Worm (Caenorhabditis elegans): ENCODE results near the gene ZK688.9.
A peak's percentile ranks its signal among the peaks of the same experiment; 100 is the strongest.

Gene ZK688.9

DNA sequence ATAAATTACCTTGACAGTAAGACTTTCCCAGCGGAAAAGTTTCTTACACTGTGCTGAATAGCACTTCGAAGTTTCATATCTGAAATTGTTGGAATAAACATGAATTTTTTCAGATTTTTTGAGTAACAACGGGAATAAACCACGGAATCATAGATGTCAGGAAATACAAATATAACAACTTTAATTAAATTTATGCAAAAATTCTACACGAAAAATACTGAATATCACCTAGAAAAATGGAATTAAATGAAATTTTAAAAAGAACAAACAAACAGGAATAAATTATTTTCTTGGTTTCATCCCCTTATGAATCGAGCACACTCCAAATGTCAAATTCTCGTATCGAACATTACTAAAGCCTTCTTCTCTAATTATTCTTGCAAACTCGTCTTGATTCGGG is 25.7 kb downstream of the ZK688.9 start, which contains the start of gene tag-307:
Gene tag-307, minus strand, starts transcription at position 101 of the 400 bp plus-strand sequence.
- TF ChIP-seq unc-62 (GFP tag; optimal IDR thresholded peaks at IDR 0.05): no peak

DNA sequence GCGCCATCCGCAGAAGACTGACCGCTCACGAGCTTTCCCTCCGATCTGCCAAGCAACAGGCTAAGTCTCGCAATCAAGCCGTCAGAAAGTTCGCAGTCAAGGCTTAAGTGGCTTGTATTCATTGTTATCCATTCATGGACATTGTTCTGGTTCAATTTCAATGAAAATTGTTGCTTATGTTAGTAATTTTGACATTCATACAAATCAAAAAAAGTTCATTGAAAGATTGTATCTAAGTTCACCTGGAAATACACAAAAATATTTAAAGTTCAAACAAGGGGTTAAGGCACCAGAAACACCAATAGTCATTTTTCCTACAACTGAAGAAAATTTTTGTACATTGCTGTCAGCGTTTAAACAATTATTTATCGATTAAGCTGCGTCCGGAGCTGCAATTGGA is 27.3 kb downstream of the ZK688.9 start:
- TF ChIP-seq unc-62 (GFP tag; optimal IDR thresholded peaks at IDR 0.05): no peak

DNA sequence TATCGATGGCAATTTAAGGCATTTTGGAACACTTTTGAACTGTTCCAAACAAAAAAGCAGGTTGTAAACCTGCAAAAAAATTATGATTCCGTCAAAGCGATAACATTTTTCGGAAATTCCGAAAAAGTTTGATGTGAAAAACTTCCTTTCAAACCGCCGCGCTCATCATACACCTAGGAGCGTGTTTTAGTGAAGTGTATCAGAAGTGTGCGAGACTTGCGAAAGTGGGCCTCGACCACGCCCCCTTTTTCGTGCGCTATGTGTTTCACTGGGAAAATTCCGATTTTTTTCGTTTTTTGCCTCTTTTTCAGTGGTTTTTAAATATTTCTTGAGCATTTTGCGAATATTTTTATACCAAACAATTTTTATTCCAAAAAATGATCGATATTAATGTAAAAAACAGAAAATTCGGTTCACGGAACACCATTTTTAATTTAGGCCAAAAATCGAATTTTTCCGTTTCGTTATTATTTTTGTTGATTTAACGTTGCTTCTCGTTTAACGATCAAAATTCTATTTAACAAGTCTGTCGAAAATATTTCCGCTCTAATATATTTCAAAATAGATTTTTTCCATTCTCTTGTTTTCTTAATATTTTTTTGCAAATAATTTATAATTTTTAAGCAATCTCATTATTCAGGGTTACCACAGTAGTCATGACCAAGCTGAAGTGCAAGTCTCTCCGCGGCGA is 28.2 kb downstream of the ZK688.9 start, which contains the start of gene rpl-35:
Gene rpl-35, plus strand, starts transcription at position 641 of the 691 bp plus-strand sequence.
- TF ChIP-seq unc-62 (GFP tag; optimal IDR thresholded peaks at IDR 0.05): peak; percentile 38

DNA sequence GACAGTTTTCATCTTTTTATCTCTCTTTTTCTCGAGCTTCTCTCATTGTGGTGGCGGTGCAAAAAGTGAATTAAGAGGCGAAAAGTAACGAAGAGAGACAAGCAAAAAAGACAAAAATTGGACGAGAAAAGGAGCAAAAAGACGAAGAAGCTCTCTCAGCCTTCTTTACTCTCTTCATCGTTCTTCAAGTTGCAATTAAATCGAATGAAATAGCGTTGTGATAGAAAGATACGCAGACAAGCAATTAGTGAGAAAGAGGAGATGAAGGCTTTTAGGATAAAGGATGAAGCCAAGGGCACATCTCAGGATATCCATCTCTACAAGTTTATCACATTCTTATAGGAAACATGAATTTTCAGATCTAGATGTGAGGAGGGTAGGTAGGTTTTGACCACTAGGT is 34.6 kb downstream of the ZK688.9 start:
- no peak for TF ChIP-seq unc-62 (GFP tag; optimal IDR thresholded peaks at IDR 0.05)

DNA sequence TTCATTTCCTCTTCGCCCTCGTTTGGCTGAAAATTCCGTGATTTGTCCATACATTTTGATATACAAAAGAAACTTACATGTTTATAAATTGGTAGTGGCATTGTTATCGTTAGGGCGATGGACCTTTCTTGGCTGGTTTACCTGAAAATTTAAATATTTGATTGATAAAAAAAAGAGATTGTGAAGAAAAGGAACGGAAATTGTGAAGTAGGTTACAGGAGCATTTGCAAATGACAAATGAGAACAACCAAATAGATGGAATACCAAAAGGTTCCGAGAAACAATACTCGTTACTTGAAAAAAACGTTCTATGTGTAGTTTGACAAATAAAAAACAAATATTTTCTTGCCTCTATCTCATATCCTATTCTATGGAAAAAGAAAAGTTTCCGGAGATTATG is 39.3 kb downstream of the ZK688.9 start, which contains the start of gene ZK652.8:
Gene ZK652.8, minus strand, starts transcription at position 101 of the 400 bp plus-strand sequence.
- TF ChIP-seq unc-62 (GFP tag; optimal IDR thresholded peaks at IDR 0.05): no peak

DNA sequence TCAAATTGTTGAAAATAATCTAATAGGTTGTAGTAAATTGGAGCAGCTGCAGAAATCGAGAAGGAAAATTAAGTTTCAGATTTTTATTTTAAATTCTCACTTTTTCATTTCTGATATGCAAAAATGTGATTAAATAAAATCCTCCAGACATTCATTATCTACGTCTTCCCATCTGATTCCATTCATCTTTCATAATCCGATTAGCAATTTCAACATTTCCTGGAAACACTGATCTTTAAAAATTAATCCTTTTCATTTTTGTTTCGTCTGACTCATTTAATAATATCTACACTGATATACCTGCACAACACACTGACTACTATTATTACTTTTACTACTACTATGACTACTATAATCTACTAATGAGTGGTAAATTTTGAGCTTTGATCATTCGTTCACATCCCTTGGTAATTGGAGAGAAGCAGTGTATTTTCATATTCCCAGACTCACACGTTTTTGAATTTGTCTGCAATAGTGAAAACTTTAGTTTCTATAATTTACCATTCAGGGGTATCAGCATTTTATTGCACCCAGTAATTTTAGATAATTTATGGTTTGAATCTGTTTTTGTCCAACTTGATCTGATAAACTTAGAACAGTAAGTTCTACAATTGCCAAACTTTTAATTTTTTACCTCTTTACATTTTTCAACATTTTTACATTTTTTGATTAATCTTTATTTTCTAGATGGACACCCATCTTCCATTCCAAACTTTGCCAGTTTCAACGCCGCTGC is 43.7 kb downstream of the ZK688.9 start, which contains the start of gene ceh-23:
Gene ceh-23, plus strand, starts transcription at position 686 of the 736 bp plus-strand sequence.
- no peak for TF ChIP-seq unc-62 (GFP tag; optimal IDR thresholded peaks at IDR 0.05)

DNA sequence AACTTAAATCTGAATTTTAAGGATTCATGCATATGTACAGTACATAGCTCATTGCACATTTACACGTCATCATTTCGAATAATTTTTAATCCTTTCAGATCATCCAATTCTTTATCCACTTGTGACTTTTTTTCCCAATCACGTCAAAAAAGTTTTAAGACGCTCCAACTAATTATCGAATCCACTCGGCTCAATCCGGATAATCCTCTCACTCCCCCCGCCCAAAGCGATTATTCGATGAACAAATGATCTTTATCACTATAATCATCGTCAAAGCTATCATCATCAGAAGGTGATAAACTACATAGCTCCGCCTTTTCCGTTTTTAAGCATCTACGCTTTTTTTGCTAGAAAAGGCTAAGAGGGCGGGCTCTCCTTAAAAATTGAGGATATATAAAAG is 45.2 kb downstream of the ZK688.9 start:
- no peak for TF ChIP-seq unc-62 (GFP tag; optimal IDR thresholded peaks at IDR 0.05)

DNA sequence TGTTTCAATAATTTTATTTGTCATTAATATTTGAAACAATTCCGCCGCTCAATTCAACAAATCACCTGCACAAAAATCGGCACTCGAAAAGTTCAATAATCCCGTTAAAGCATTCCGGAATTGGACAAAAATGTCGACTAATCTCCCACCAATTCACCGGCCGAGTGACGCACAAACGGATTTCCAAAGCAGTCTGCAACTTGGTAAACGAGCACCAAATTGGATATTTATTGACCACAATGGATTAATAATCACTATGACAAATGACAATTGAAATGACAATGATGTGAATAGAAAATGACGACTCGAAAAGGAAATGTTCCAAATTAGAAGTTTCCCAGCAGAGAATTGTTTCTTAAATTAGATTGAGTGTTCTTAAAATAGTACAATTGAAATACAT is 47.1 kb downstream of the ZK688.9 start:
- TF ChIP-seq unc-62 (GFP tag; optimal IDR thresholded peaks at IDR 0.05): no peak

DNA sequence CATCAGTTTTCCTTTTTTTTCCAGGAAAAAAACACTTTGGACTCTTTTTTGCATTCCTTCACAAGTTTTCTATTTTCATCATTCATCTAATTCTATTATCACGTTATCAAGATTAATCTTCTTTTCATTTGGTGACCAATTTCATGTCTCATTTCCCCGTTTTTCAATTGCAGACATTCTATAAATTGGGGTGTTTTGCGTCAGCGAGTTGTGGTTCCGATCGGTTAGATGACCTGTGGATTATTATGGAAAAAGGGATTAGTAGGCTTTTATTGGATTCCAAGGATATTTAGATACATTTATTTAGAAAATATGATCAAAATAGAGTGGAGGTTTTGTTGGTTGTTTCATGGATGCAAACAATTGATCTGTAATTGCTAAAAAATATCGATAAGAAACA is 48.0 kb downstream of the ZK688.9 start:
- TF ChIP-seq unc-62 (GFP tag; optimal IDR thresholded peaks at IDR 0.05): no peak

DNA sequence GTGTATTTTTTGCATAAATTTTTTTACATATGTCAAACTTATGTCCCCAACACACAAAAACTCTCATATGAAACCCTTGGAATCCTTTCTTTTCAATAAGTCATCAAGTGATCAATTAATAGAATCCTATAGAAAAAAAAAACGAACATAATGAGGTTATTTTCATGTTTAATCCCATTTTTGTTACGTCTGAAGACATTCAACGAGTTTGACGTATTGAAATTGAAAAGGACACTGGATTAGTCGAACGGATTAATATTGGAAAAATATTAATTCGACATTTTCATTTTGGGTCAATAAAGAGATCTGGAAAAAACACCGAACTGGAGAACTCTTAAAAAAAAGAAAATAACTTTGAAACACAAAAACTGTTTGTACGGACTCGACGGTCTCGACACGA is 50.3 kb downstream of the ZK688.9 start:
- no peak for TF ChIP-seq unc-62 (GFP tag; optimal IDR thresholded peaks at IDR 0.05)

Data from whole organism, dauer.